Worm (Caenorhabditis elegans) whole organism, late embryonic: ENCODE results near the gene K09B11.5.

Source experiments
- ama-1 ChIP-seq: fragments of 150-350 bp; optimal IDR thresholded peaks from 2 replicates; lab custom pipeline; 2014
- ceh-2 ChIP-seq: sonication (generic microtip); optimal IDR thresholded peaks from 2 replicates; lab custom pipeline; 2016; ENCODE audit warnings: missing genotype, missing genetic modification characterization, missing compliant biosample characterization
- ceh-31 ChIP-seq: sonication (generic microtip); optimal IDR thresholded peaks from 2 replicates; lab custom pipeline; 2016; ENCODE audit warnings: missing genetic modification characterization, missing compliant biosample characterization
- ceh-48 ChIP-seq: sonication (generic microtip); optimal IDR thresholded peaks from 2 replicates; lab custom pipeline; 2016; ENCODE audit warnings: missing genetic modification characterization, inconsistent platforms, missing compliant biosample characterization
- ets-4 ChIP-seq: sonication (generic microtip); optimal IDR thresholded peaks from 2 replicates; lab custom pipeline; 2016; ENCODE audit warnings: missing genetic modification characterization, missing compliant biosample characterization
- madf-2 ChIP-seq: sonication (generic microtip); optimal IDR thresholded peaks from 2 replicates; lab custom pipeline; 2017; ENCODE audit warnings: missing genetic modification characterization, missing compliant biosample characterization
- odd-2 ChIP-seq: sonication (generic microtip); optimal IDR thresholded peaks from 2 replicates; lab custom pipeline; 2017; ENCODE audit warnings: antibody characterized with exemption, mild to moderate bottlenecking, missing genetic modification characterization, missing compliant biosample characterization

DNA sequence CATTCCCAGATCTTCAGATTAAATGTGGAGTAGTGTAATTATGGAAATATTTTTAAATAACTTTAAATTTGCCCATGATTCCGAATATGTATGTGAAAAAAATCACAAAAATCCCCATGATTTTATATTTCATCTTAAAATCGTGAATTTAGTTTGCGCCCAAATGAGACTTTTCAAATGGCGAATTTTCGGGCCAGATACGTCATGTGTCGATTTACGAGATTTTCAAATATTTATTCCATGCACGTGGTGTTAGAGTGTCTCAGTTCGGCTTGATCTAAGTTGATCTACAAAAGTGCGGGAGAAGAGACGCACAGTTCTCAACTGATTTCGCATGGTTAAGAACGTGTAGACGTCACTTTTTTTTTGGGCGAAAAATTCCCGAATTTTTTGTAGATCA, 48.7 kb upstream of the K09B11.5 start, which contains the start of gene Y38H8A.1:
- TF ChIP-seq ama-1 (lab: Kevin White, UChicago), result no peak
- TF ChIP-seq ceh-31 (tag; lab: Kevin White, UChicago), result no peak
- TF ChIP-seq madf-2 (tag; lab: Kevin White, UChicago), result no peak
- no peak for TF ChIP-seq odd-2 (tag; lab: Kevin White, UChicago)
- no peak for TF ChIP-seq ceh-48 (tag; lab: Kevin White, UChicago)
- no peak for TF ChIP-seq ets-4 (tag; lab: Kevin White, UChicago)
- TF ChIP-seq ceh-2 (tag; lab: Kevin White, UChicago), result no peak
